Fruit fly (Drosophila melanogaster) whole organism, embryonic: ENCODE measurements around the gene betaGlu.
A peak's percentile ranks its signal among the peaks of the same experiment; 100 is the strongest.

Experiments used
- B-H2 ChIP-seq: fragments of 200-800 bp; sonication (Bioruptor generic); optimal IDR thresholded peaks from 2 replicates; lab custom pipeline; 2018; ENCODE audit warnings: missing biosample characterization, mild to moderate bottlenecking, missing genetic modification characterization
- Bdp1 ChIP-seq: fragments of 200-800 bp; sonication (Bioruptor generic); optimal IDR thresholded peaks from 3 replicates; lab custom pipeline; 2016; ENCODE audit warnings: missing biosample characterization, missing genetic modification characterization
- Bgb ChIP-seq: fragments of 200-800 bp; sonication (Bioruptor generic); IDR thresholded peaks from 2 replicates; pipeline ENCODE4 v1.3.6; 2022; ENCODE audit warnings: missing biosample characterization, missing genetic modification characterization; ENCODE audit not compliant: partially characterized antibody
- CG1024 ChIP-seq: fragments of 200-800 bp; sonication (Bioruptor generic); IDR thresholded peaks from 2 replicates; pipeline ENCODE4 v1.3.6; 2022; ENCODE audit warnings: missing biosample characterization, missing genetic modification characterization
- CG10565 ChIP-seq: fragments of 200-800 bp; sonication (Bioruptor generic); optimal IDR thresholded peaks from 3 replicates; lab custom pipeline; 2016; ENCODE audit warnings: missing biosample characterization, mild to moderate bottlenecking, missing genetic modification characterization
- CG11456 ChIP-seq: fragments of 200-800 bp; sonication (Bioruptor generic); IDR thresholded peaks from 3 replicates; pipeline ENCODE4 v1.3.6; 2022; ENCODE audit warnings: missing biosample characterization, missing genetic modification characterization
- CG11695 ChIP-seq: fragments of 200-800 bp; sonication (Bioruptor generic); IDR thresholded peaks from 3 replicates; pipeline ENCODE4 v1.3.6; 2022; ENCODE audit warnings: missing biosample characterization, missing genetic modification characterization
- CG12299 ChIP-seq: fragments of 200-800 bp; sonication (Bioruptor generic); optimal IDR thresholded peaks from 2 replicates; lab custom pipeline; 2018; ENCODE audit warnings: missing biosample characterization, mild to moderate bottlenecking, missing genetic modification characterization
- CG12391 ChIP-seq: fragments of 200-800 bp; sonication (Bioruptor generic); optimal IDR thresholded peaks from 3 replicates; lab custom pipeline; 2018; ENCODE audit warnings: missing biosample characterization, mild to moderate bottlenecking, missing genetic modification characterization, moderate library complexity
- CG12769 ChIP-seq: fragments of 200-800 bp; sonication (Bioruptor generic); optimal IDR thresholded peaks from 2 replicates; lab custom pipeline; 2019; ENCODE audit warnings: missing biosample characterization, mild to moderate bottlenecking, missing genetic modification characterization, moderate library complexity
- CG13123 ChIP-seq: fragments of 200-800 bp; sonication (Bioruptor generic); optimal IDR thresholded peaks from 2 replicates; lab custom pipeline; 2016; ENCODE audit warnings: missing biosample characterization, missing genetic modification characterization
- CG13624 ChIP-seq: fragments of 200-800 bp; sonication (Bioruptor generic); optimal IDR thresholded peaks from 2 replicates; lab custom pipeline; 2016; ENCODE audit warnings: missing biosample characterization, missing genetic modification characterization
- CG1602 ChIP-seq: fragments of 200-800 bp; sonication (Bioruptor generic); optimal IDR thresholded peaks from 3 replicates; lab custom pipeline; 2016; ENCODE audit warnings: missing biosample characterization, missing genetic modification characterization
- CG17385 ChIP-seq: fragments of 200-800 bp; sonication (Bioruptor generic); optimal IDR thresholded peaks from 3 replicates; lab custom pipeline; 2018; ENCODE audit warnings: missing biosample characterization, mild to moderate bottlenecking, missing genetic modification characterization
- CG34224 ChIP-seq: fragments of 200-800 bp; sonication (Bioruptor generic); IDR thresholded peaks from 3 replicates; pipeline ENCODE4 v1.3.6; 2022; ENCODE audit warnings: missing biosample characterization, missing genetic modification characterization; ENCODE audit not compliant: partially characterized antibody
- CG34376 ChIP-seq: fragments of 200-800 bp; sonication (Bioruptor generic); optimal IDR thresholded peaks from 2 replicates; lab custom pipeline; 2018; ENCODE audit warnings: missing biosample characterization, mild to moderate bottlenecking, missing genetic modification characterization
- CG4282 ChIP-seq: fragments of 200-800 bp; sonication (Bioruptor generic); optimal IDR thresholded peaks from 2 replicates; lab custom pipeline; 2016; ENCODE audit warnings: missing biosample characterization, missing genetic modification characterization
- CG5245 ChIP-seq: fragments of 200-800 bp; sonication (Bioruptor generic); optimal IDR thresholded peaks from 3 replicates; lab custom pipeline; 2016; ENCODE audit warnings: missing biosample characterization, missing genetic modification characterization
- CG6683 ChIP-seq: fragments of 200-800 bp; sonication (Bioruptor generic); optimal IDR thresholded peaks from 2 replicates; lab custom pipeline; 2017; ENCODE audit warnings: missing biosample characterization, mild to moderate bottlenecking, missing genetic modification characterization, missing genetic modification reagents
- CG7357 ChIP-seq: fragments of 200-800 bp; sonication (Bioruptor generic); IDR thresholded peaks from 3 replicates; pipeline ENCODE4 v1.3.6; 2022; ENCODE audit warnings: missing biosample characterization, missing genetic modification characterization
- CG9215 ChIP-seq: fragments of 200-800 bp; sonication (Bioruptor generic); IDR thresholded peaks from 2 replicates; pipeline ENCODE4 v1.3.6; 2022; ENCODE audit warnings: missing biosample characterization, missing genetic modification characterization
- CG9876 ChIP-seq: fragments of 200-800 bp; sonication (Bioruptor generic); optimal IDR thresholded peaks from 2 replicates; lab custom pipeline; 2016; ENCODE audit warnings: missing biosample characterization, missing genetic modification characterization
- CHES-1-like ChIP-seq: fragments of 200-800 bp; sonication (Bioruptor generic); optimal IDR thresholded peaks from 2 replicates; lab custom pipeline; 2016; ENCODE audit warnings: missing biosample characterization, missing genetic modification characterization
- Dp ChIP-seq: fragments of 200-800 bp; sonication (Bioruptor generic); optimal IDR thresholded peaks from 2 replicates; lab custom pipeline; 2018; ENCODE audit warnings: missing biosample characterization, mild to moderate bottlenecking, missing genetic modification characterization, moderate library complexity
- Ets97D ChIP-seq: fragments of 200-800 bp; sonication (Bioruptor generic); optimal IDR thresholded peaks from 3 replicates; lab custom pipeline; 2016; ENCODE audit warnings: missing biosample characterization, missing genetic modification characterization
- H2.0 ChIP-seq: fragments of 200-800 bp; sonication (Bioruptor generic); IDR thresholded peaks from 2 replicates; pipeline ENCODE4 v1.3.6; 2022; ENCODE audit warnings: missing biosample characterization, missing genetic modification characterization
- Hr78 ChIP-seq, 2 experiments: fragments of 200-800 bp in 1 of 2; fragments of >200 bp in 1 of 2; sonication (Bioruptor generic) in 1 of 2; optimal IDR thresholded peaks; 2 replicates each; lab custom pipeline; 2017 to 2019; ENCODE audit warnings: missing biosample characterization in 2 of 2, missing genetic modification characterization in 2 of 2, mild to moderate bottlenecking in 1 of 2, moderate library complexity in 1 of 2
- MESR4 ChIP-seq: fragments of 200-800 bp; sonication (Bioruptor generic); optimal IDR thresholded peaks from 2 replicates; lab custom pipeline; 2018; ENCODE audit warnings: missing biosample characterization, mild to moderate bottlenecking, missing genetic modification characterization, moderate library complexity
- Tbp ChIP-seq: fragments of >200 bp; optimal IDR thresholded peaks from 2 replicates; lab custom pipeline; 2018; ENCODE audit warnings: missing biosample characterization, missing genetic modification characterization
- YL-1 ChIP-seq: fragments of 200-800 bp; sonication (Bioruptor generic); optimal IDR thresholded peaks from 3 replicates; lab custom pipeline; 2017; ENCODE audit warnings: missing biosample characterization, mild to moderate bottlenecking, missing genetic modification characterization
- bcd ChIP-seq: fragments of 200-800 bp; sonication (Bioruptor generic); optimal IDR thresholded peaks from 2 replicates; lab custom pipeline; 2017; ENCODE audit warnings: missing biosample characterization, mild to moderate bottlenecking, missing genetic modification characterization
- bsh ChIP-seq, 2 experiments: fragments of 200-800 bp; sonication (Bioruptor generic); optimal IDR thresholded peaks; 2 replicates each; lab custom pipeline; 2017 to 2018; ENCODE audit warnings: mild to moderate bottlenecking in 2 of 2, missing biosample characterization in 2 of 2, missing genetic modification characterization in 2 of 2, moderate library complexity in 1 of 2
- caup ChIP-seq: fragments of 200-800 bp; sonication (Bioruptor generic); optimal IDR thresholded peaks from 3 replicates; lab custom pipeline; 2017; ENCODE audit warnings: missing biosample characterization, mild to moderate bottlenecking, missing genetic modification characterization, moderate library complexity; ENCODE audit not compliant: severe bottlenecking
- chif ChIP-seq, 2 experiments: fragments of 200-800 bp; sonication (Bioruptor generic); optimal IDR thresholded peaks; 3 replicates each; lab custom pipeline; 2016; ENCODE audit warnings: missing biosample characterization in 2 of 2, missing genetic modification characterization in 2 of 2
- chn ChIP-seq: fragments of 200-800 bp; sonication (Bioruptor generic); optimal IDR thresholded peaks from 2 replicates; lab custom pipeline; 2016; ENCODE audit warnings: missing biosample characterization, missing genetic modification characterization
- ems ChIP-seq: fragments of 200-800 bp; sonication (Bioruptor generic); optimal IDR thresholded peaks from 3 replicates; lab custom pipeline; 2016; ENCODE audit warnings: missing biosample characterization, missing genetic modification characterization
- exex ChIP-seq: fragments of 200-800 bp; sonication (Bioruptor generic); optimal IDR thresholded peaks from 4 replicates; lab custom pipeline; 2018; ENCODE audit warnings: missing biosample characterization, mild to moderate bottlenecking, missing genetic modification characterization, moderate library complexity
- her ChIP-seq: fragments of 200-800 bp; sonication (Bioruptor generic); optimal IDR thresholded peaks from 2 replicates; lab custom pipeline; 2016; ENCODE audit warnings: missing biosample characterization, missing genetic modification characterization
- inv ChIP-seq: fragments of 200-800 bp; sonication (Bioruptor generic); IDR thresholded peaks from 2 replicates; pipeline ENCODE4 v1.3.6; 2022; ENCODE audit warnings: missing biosample characterization, missing genetic modification characterization; ENCODE audit not compliant: partially characterized antibody
- kni ChIP-seq: fragments of 200-800 bp; sonication (Bioruptor generic); optimal IDR thresholded peaks from 3 replicates; lab custom pipeline; 2017; ENCODE audit warnings: mild to moderate bottlenecking, missing biosample characterization, missing genetic modification reagents, missing genetic modification characterization
- lbe ChIP-seq: fragments of 200-800 bp; sonication (Bioruptor generic); optimal IDR thresholded peaks from 2 replicates; lab custom pipeline; 2016; ENCODE audit warnings: missing biosample characterization, mild to moderate bottlenecking, missing genetic modification characterization
- mam ChIP-seq: fragments of 200-800 bp; sonication (Bioruptor generic); optimal IDR thresholded peaks from 3 replicates; lab custom pipeline; 2016; ENCODE audit warnings: missing biosample characterization, missing genetic modification characterization
- nerfin-1 ChIP-seq: fragments of 200-800 bp; sonication (Bioruptor generic); optimal IDR thresholded peaks from 3 replicates; lab custom pipeline; 2019; ENCODE audit warnings: missing biosample characterization, mild to moderate bottlenecking, missing genetic modification characterization, moderate library complexity
- nmo ChIP-seq: fragments of 200-800 bp; sonication (Bioruptor generic); optimal IDR thresholded peaks from 2 replicates; lab custom pipeline; 2018; ENCODE audit warnings: missing biosample characterization, mild to moderate bottlenecking, missing genetic modification characterization, moderate library complexity
- sens-2 ChIP-seq: fragments of 200-800 bp; sonication (Bioruptor generic); IDR thresholded peaks from 2 replicates; pipeline ENCODE4 v1.3.6; 2022; ENCODE audit warnings: missing biosample characterization, missing genetic modification characterization
- tll ChIP-seq, 2 experiments: fragments of 200-800 bp in 1 of 2; fragments of >200 bp in 1 of 2; sonication (Bioruptor generic) in 1 of 2; optimal IDR thresholded peaks; 2 replicates each; lab custom pipeline; 2017 to 2019; ENCODE audit warnings: missing biosample characterization in 2 of 2, missing genetic modification characterization in 2 of 2, mild to moderate bottlenecking in 1 of 2, moderate library complexity in 1 of 2
- twi ChIP-seq: fragments of 200-800 bp; optimal IDR thresholded peaks from 2 replicates; lab custom pipeline; 2019; ENCODE audit warnings: missing biosample characterization, mild to moderate bottlenecking, missing genetic modification characterization, moderate library complexity
- yki ChIP-seq: fragments of >200 bp; optimal IDR thresholded peaks from 3 replicates; lab custom pipeline; 2018

betaGlu gene

DNA sequence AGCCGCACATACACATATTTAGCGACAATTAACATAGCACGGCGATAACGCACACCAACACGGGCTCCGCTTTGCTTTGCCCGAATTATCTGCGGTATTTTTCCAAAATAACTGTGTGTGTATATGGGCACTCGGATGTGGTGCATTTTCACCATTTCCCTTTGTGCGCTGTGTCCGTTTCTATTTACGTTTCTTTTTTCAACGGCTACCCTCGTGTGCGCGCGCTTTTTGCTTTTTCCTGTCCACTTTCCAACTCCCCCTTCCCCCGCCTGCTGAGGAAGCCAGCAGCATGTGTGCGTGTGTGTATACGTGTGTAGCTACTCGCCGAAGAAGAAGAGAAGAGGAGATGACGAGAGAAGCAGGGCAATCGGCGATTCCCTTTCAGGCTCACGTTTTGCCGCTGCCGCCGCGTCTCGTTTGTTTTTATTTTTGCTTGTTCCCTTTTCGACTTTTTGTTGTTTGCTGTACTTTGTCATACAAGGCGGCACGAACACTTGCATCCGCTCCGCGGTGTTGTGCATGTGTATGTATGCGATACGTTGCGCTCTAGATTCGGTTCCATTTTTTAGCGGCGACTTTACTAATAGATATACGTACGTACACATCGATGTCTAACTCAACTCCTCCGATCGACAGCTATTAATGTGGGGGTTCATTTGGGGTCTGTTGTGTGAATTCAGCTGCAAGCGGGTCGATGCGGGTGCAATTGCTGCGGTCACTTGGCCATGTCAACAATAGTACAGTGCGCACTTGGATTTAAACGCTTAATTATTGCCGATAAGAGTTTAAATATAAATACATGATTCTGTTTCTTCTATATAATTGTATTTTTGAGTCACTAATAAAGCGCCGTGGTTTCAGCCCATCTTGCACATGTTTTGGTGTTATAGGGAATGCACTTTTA is 23.3 kb downstream of the betaGlu start (continued):
- no peak for TF ChIP-seq bcd
- peak; percentile 6 for TF ChIP-seq lbe (GFP tag; lab: Kevin White, UChicago)
- TF ChIP-seq Bgb = no peak
- TF ChIP-seq tll (GFP tag; optimal IDR thresholded peaks at IDR 0.05; lab: Kevin White, UChicago) = peak in 1 of 2 experiments; percentile 77
- no peak for TF ChIP-seq CG9876
- no peak for TF ChIP-seq inv (GFP tag; lab: Robert Waterston, UW)
- TF ChIP-seq CG12391 (tag; lab: Kevin White, UChicago) = no peak
- TF ChIP-seq MESR4 (GFP tag; lab: Kevin White, UChicago) = peak; percentile 62
- TF ChIP-seq CG4282 = no peak
- peak; percentile 51 for TF ChIP-seq YL-1 (GFP tag; lab: Kevin White, UChicago)
- TF ChIP-seq Dp = peak; percentile 58
- no peak for TF ChIP-seq CG11456 (GFP tag; lab: Robert Waterston, UW)
- no peak for TF ChIP-seq CG5245 (GFP tag; lab: Kevin White, UChicago)
- peak; percentile 98 for TF ChIP-seq CG17385
- TF ChIP-seq her (GFP tag; lab: Kevin White, UChicago) = peak; percentile 7
- TF ChIP-seq CG13123 (GFP tag; lab: Kevin White, UChicago) = no peak
- TF ChIP-seq nmo = no peak
- TF ChIP-seq B-H2 = no peak
- TF ChIP-seq CG12299 = no peak
- peak; percentile 20 for TF ChIP-seq CG34376 (GFP tag; lab: Kevin White, UChicago)
- peak; percentile 74 for TF ChIP-seq nerfin-1 (tag; lab: Kevin White, UChicago)
- TF ChIP-seq CG7357 (GFP tag; lab: Robert Waterston, UW) = 0 out of 3 replicates have a peak, but pooled peaks have one; percentile 3
- TF ChIP-seq CG11695 (GFP tag; lab: Robert Waterston, UW) = no peak
- TF ChIP-seq Hr78 (GFP tag; optimal IDR thresholded peaks at IDR 0.05; lab: Kevin White, UChicago) = peak in 1 of 2 experiments; percentile 66
- TF ChIP-seq CG10565 (GFP tag; lab: Kevin White, UChicago) = no peak
- TF ChIP-seq Bdp1 (GFP tag; lab: Kevin White, UChicago) = no peak
- TF ChIP-seq CG9215 (GFP tag; lab: Robert Waterston, UW) = no peak
- no peak for TF ChIP-seq H2.0 (GFP tag; lab: Robert Waterston, UW)
- TF ChIP-seq ems (GFP tag; lab: Kevin White, UChicago) = no peak
- peak; percentile 59 for TF ChIP-seq twi (tag; lab: Kevin White, UChicago)
- no peak for TF ChIP-seq mam
- no peak for TF ChIP-seq CG1024 (GFP tag; lab: Robert Waterston, UW)
- TF ChIP-seq exex (tag; lab: Kevin White, UChicago) = peak; percentile 59
- no peak for TF ChIP-seq CG6683
- TF ChIP-seq CG34224 (GFP tag; lab: Robert Waterston, UW) = no peak
- peak; percentile 7 for TF ChIP-seq chn (GFP tag; lab: Kevin White, UChicago)
- no peak for TF ChIP-seq CG13624 (GFP tag; lab: Kevin White, UChicago)
- TF ChIP-seq Ets97D (GFP tag; lab: Kevin White, UChicago) = peak; percentile 34
- TF ChIP-seq caup (GFP tag; lab: Kevin White, UChicago) = peak; percentile 9
- TF ChIP-seq bsh (GFP tag; optimal IDR thresholded peaks at IDR 0.05; lab: Kevin White, UChicago) = peak in 1 of 2 experiments; percentile 60
- peak; percentile 68 for TF ChIP-seq CG12769 (tag; lab: Kevin White, UChicago)
- TF ChIP-seq CHES-1-like (GFP tag; lab: Kevin White, UChicago) = peak; percentile 33
- TF ChIP-seq sens-2 (GFP tag; lab: Robert Waterston, UW) = no peak
- TF ChIP-seq kni = peak; percentile 89
- TF ChIP-seq Tbp (GFP tag; lab: Kevin White, UChicago) = no peak
- TF ChIP-seq chif (GFP tag; optimal IDR thresholded peaks at IDR 0.05; lab: Kevin White, UChicago) = no peak
- TF ChIP-seq CG1602 (GFP tag; lab: Kevin White, UChicago) = no peak
- no peak for TF ChIP-seq yki
